Worm (Caenorhabditis elegans): ENCODE data around the gene lelo-3.
A peak's percentile ranks its signal among the peaks of the same experiment; 100 is the strongest.

The lelo-3 gene

DNA sequence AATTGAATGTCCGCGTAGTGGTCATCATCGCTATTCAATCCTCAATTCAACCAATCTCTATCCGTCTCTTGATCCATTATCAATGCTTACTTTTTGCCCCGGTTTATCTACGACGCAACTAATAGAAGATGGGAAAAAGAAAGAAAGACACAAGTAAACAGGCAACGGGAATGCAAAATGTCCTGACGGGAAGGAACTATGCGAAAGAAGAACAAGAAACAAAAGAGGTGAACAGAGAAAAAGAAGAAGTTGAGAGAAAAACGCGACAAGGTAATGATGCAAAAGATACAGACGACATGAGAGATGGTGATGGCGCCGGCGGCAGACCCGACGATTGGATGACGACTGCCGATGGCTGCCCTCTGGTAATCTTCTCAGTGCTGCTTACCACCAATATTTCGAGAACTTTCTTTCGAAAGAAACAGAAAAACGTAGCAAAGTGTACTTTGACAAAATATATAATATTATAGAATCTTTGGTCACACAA is 19.7 kb upstream of the lelo-3 start (continued):
- TF ChIP-seq ctbp-1 (GFP tag; IDR thresholded peaks at IDR 0.05) (peak; percentile 41; the same call in 1 of the 2 replicates), hlh-30 (tag; optimal IDR thresholded peaks at IDR 0.05; ENCODE audit: insufficient read depth) (peak; percentile 66), nhr-11 (tag; optimal IDR thresholded peaks at IDR 0.05) (peak; percentile 72), daf-16 (GFP tag; optimal IDR thresholded peaks at IDR 0.05) (peak; percentile 23 to 82), daf-16 (tag; optimal IDR thresholded peaks at IDR 0.05) (peak; percentile 97), hmg-1.1 (GFP tag; IDR thresholded peaks at IDR 0.05) (peak; percentile 42), fos-1 (tag; optimal IDR thresholded peaks at IDR 0.05) (no peak), vab-7 (GFP tag; IDR thresholded peaks at IDR 0.05) (no peak), attf-4 (tag; optimal IDR thresholded peaks at IDR 0.05) (no peak), dmd-9 (GFP tag; IDR thresholded peaks at IDR 0.05) (no peak), spr-1 (tag; optimal IDR thresholded peaks at IDR 0.05) (no peak), gei-8 (GFP tag; optimal IDR thresholded peaks at IDR 0.05) (peak; percentile 39), ceh-28 (tag; optimal IDR thresholded peaks at IDR 0.05) (no peak), dve-1 (tag; optimal IDR thresholded peaks at IDR 0.05; ENCODE audit: insufficient read depth) (peak; percentile 85), lin-13 (GFP tag; optimal IDR thresholded peaks at IDR 0.05) (peak; percentile 39), zfp-2 (tag; optimal IDR thresholded peaks at IDR 0.05) (no peak), aly-2 (tag; optimal IDR thresholded peaks at IDR 0.05) (no peak), ZK337.2 (GFP tag; IDR thresholded peaks at IDR 0.05) (no peak), ceh-32 (tag; optimal IDR thresholded peaks at IDR 0.05; ENCODE audit: poor library complexity) (no peak), zag-1 (tag; optimal IDR thresholded peaks at IDR 0.05) (no peak), unc-130 (GFP tag; optimal IDR thresholded peaks at IDR 0.05) (no peak), saeg-2 (GFP tag; IDR thresholded peaks at IDR 0.05) (0 out of 2 replicates have a peak, but pooled peaks have one; percentile 23), lim-7 (GFP tag; IDR thresholded peaks at IDR 0.05) (no peak), lsy-2 (tag; optimal IDR thresholded peaks at IDR 0.05) (peak in 1 of 2 experiments; percentile 44), lin-39 (tag; optimal IDR thresholded peaks at IDR 0.05) (no peak), zip-2 (tag; optimal IDR thresholded peaks at IDR 0.05) (no peak), nhr-28 (tag; optimal IDR thresholded peaks at IDR 0.05) (peak; percentile 93), madf-9 (GFP tag; conservative IDR thresholded peaks at IDR 0.05) (no peak), ceh-44 (GFP tag; IDR thresholded peaks at IDR 0.05) (no peak), daf-19 (GFP tag; conservative IDR thresholded peaks at IDR 0.05) (no peak), snpc-4 (tag; optimal IDR thresholded peaks at IDR 0.05) (no peak), tra-1 (GFP tag; IDR thresholded peaks at IDR 0.05) (0 out of 2 replicates have a peak, but pooled peaks have one; percentile 47), dmd-8 (GFP tag; IDR thresholded peaks at IDR 0.05) (no peak), mes-2 (tag; optimal IDR thresholded peaks at IDR 0.05; ENCODE audit: poor library complexity, severe bottlenecking) (peak; percentile 58), lir-3 (tag; optimal IDR thresholded peaks at IDR 0.05) (no peak), rbr-2 (tag; optimal IDR thresholded peaks at IDR 0.05) (peak; percentile 40), zip-11 (GFP tag; IDR thresholded peaks at IDR 0.05) (no peak), php-3 (GFP tag; IDR thresholded peaks at IDR 0.05) (no peak), tag-97 (GFP tag; IDR thresholded peaks at IDR 0.05) (no peak), snpc-1.2 (GFP tag; IDR thresholded peaks at IDR 0.05) (no peak), nhr-42 (GFP tag; IDR thresholded peaks at IDR 0.05) (no peak), F26F4.8 (GFP tag; conservative IDR thresholded peaks at IDR 0.05) (no peak), lin-15B (tag; optimal IDR thresholded peaks at IDR 0.05) (no peak), duxl-1 (tag; optimal IDR thresholded peaks at IDR 0.05; ENCODE audit: poor library complexity) (no peak), cey-2 (tag; optimal IDR thresholded peaks at IDR 0.05; ENCODE audit: borderline replicate concordance, insufficient read depth) (no peak), nhr-25 (tag; optimal IDR thresholded peaks at IDR 0.05; ENCODE audit: borderline replicate concordance, insufficient read depth) (peak; percentile 84), mdl-1 (tag; optimal IDR thresholded peaks at IDR 0.05) (peak in 1 of 2 experiments; percentile 84), arid-1 (GFP tag; conservative IDR thresholded peaks at IDR 0.05) (no peak), aha-1 (tag) (peak; percentile 10), Y105C5A.15 (GFP tag; IDR thresholded peaks at IDR 0.05) (no peak), fkh-10 (GFP tag; optimal IDR thresholded peaks at IDR 0.05) (no peak)

Measured in whole organism, L4 larva.